Worm (Caenorhabditis elegans) whole organism, early embryonic: ENCODE data around the gene cec-3.

ENCODE experiments used
- F13C5.2 ChIP-seq: sonication (generic microtip); optimal IDR thresholded peaks from 2 replicates; lab custom pipeline; 2017; ENCODE audit warnings: mild to moderate bottlenecking, missing genetic modification characterization, inconsistent platforms, missing compliant biosample characterization
- aly-1 ChIP-seq: sonication (generic microtip); optimal IDR thresholded peaks from 2 replicates; lab custom pipeline; 2016; ENCODE audit warnings: missing genetic modification characterization, missing compliant biosample characterization
- ama-1 ChIP-seq: fragments of 150-350 bp; optimal IDR thresholded peaks from 2 replicates; lab custom pipeline; 2014
- ceh-13 ChIP-seq: fragments of 200-800 bp; sonication (Bioruptor generic); optimal IDR thresholded peaks from 2 replicates; lab custom pipeline; 2018; ENCODE audit warnings: mild to moderate bottlenecking, missing genetic modification characterization, missing compliant biosample characterization
- ceh-36 ChIP-seq: sonication (generic microtip); optimal IDR thresholded peaks from 2 replicates; lab custom pipeline; 2016; ENCODE audit warnings: missing genetic modification characterization, inconsistent platforms, missing compliant biosample characterization
- ets-7 ChIP-seq: sonication (generic microtip); optimal IDR thresholded peaks from 2 replicates; lab custom pipeline; 2016; ENCODE audit warnings: missing genotype, missing genetic modification characterization, missing compliant biosample characterization
- flt-1 ChIP-seq: fragments of 200-800 bp; sonication (Bioruptor generic); IDR thresholded peaks from 2 replicates; pipeline ENCODE4 v1.3.6; 2022; ENCODE audit warnings: missing genetic modification characterization, missing compliant biosample characterization
- hmbx-1 ChIP-seq: sonication (generic microtip); optimal IDR thresholded peaks from 2 replicates; lab custom pipeline; 2016; ENCODE audit warnings: mild to moderate bottlenecking, missing genetic modification characterization, missing compliant biosample characterization
- hmg-4 ChIP-seq: fragments of 200-800 bp; sonication (Bioruptor generic); optimal IDR thresholded peaks from 2 replicates; lab custom pipeline; 2018; ENCODE audit warnings: mild to moderate bottlenecking, missing genetic modification characterization, missing compliant biosample characterization
- pes-1 ChIP-seq: fragments of 200-800 bp; sonication (Bioruptor generic); IDR thresholded peaks from 2 replicates; pipeline ENCODE4 v1.3.6; 2022; ENCODE audit warnings: missing genetic modification reagents, missing genetic modification characterization, missing compliant biosample characterization
- sea-1 ChIP-seq: fragments of 200-800 bp; sonication (Bioruptor generic); conservative IDR thresholded peaks from 2 replicates; pipeline ENCODE4 v1.3.6; 2022; ENCODE audit warnings: missing genetic modification characterization, missing compliant biosample characterization
- tbx-11 ChIP-seq: fragments of 200-800 bp; sonication (Bioruptor generic); IDR thresholded peaks from 2 replicates; pipeline ENCODE4 v1.3.6; 2022; ENCODE audit warnings: missing genetic modification characterization, missing compliant biosample characterization
- tbx-37 ChIP-seq: fragments of 200-800 bp; sonication (Bioruptor generic); conservative IDR thresholded peaks from 2 replicates; pipeline ENCODE4 v1.3.6; 2022; ENCODE audit warnings: missing genetic modification reagents, missing genetic modification characterization, missing compliant biosample characterization
- tra-4 ChIP-seq: sonication (generic microtip); optimal IDR thresholded peaks from 2 replicates; lab custom pipeline; 2017; ENCODE audit warnings: missing genetic modification characterization, missing compliant biosample characterization

DNA sequence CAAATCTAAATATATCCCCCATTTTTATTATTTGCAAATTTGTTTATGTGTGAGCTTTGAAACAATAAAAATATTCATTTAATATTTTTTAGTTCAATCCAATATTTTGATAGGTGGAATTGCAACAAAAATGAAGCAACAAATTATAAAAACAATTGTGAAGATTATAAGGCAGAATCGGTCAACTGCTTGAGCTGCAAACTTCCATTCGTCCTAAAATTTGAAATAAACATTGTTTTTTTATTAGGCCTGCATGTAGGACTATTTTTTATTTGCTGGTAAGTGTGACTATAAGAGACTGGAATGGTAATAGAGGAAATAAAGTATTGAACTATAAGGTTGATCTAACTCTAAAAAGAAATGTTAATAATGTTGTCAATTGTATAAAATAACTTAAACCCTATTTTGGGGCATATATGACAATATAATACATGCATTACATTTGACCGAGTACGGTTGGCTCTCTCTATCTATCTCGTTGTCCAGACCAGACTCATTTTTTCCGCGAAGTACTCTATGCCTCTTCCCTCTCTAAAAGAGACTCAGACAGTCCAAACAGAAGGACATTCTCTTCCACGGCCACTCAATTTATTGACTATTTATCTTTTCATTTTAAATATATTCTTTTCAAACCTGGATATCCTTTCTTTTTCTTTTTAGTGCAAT, 11.7 kb downstream of the cec-3 start, which contains the start of gene T09A5.4:
- no peak for TF ChIP-seq sea-1 (GFP tag; lab: Robert Waterston, UW)
- TF ChIP-seq ama-1 (lab: Kevin White, UChicago) = no peak
- TF ChIP-seq ets-7 (tag; lab: Kevin White, UChicago) = no peak
- no peak for TF ChIP-seq hmbx-1 (tag; lab: Kevin White, UChicago)
- TF ChIP-seq tbx-37 (GFP tag; lab: Robert Waterston, UW) = no peak
- TF ChIP-seq pes-1 = no peak
- TF ChIP-seq flt-1 (GFP tag; lab: Robert Waterston, UW) = no peak
- TF ChIP-seq tra-4 (tag; lab: Kevin White, UChicago) = no peak
- no peak for TF ChIP-seq tbx-11 (GFP tag; lab: Robert Waterston, UW)
- no peak for TF ChIP-seq aly-1
- TF ChIP-seq hmg-4 (GFP tag; lab: Kevin White, UChicago) = no peak
- TF ChIP-seq F13C5.2 (tag; lab: Kevin White, UChicago) = no peak
- TF ChIP-seq ceh-13 (GFP tag; lab: Kevin White, UChicago) = no peak
- TF ChIP-seq ceh-36 (tag; lab: Kevin White, UChicago) = no peak
